Fruit fly (Drosophila melanogaster) whole organism, embryonic: Measurements from ENCODE around the gene CG46304.
A peak's percentile ranks its signal among the peaks of the same experiment; 100 is the strongest.

Source experiments
- Blimp-1 ChIP-seq: fragments of 200-800 bp; sonication (Bioruptor generic); optimal IDR thresholded peaks from 3 replicates; lab custom pipeline; 2018; ENCODE audit warnings: missing biosample characterization, missing genetic modification characterization, mild to moderate bottlenecking, moderate library complexity, missing genetic modification reagents
- CG10209 ChIP-seq: fragments of 200-800 bp; sonication (Bioruptor generic); optimal IDR thresholded peaks from 3 replicates; lab custom pipeline; 2017; ENCODE audit warnings: missing biosample characterization, mild to moderate bottlenecking, missing genetic modification characterization, missing genetic modification reagents
- CG1024 ChIP-seq: fragments of 200-800 bp; sonication (Bioruptor generic); IDR thresholded peaks from 2 replicates; pipeline ENCODE4 v1.3.6; 2022; ENCODE audit warnings: missing biosample characterization, missing genetic modification characterization
- CG10431 ChIP-seq: fragments of 200-800 bp; sonication (Bioruptor generic); optimal IDR thresholded peaks from 3 replicates; lab custom pipeline; 2018; ENCODE audit warnings: missing biosample characterization, mild to moderate bottlenecking, missing genetic modification characterization
- CG10462 ChIP-seq: fragments of 200-800 bp; sonication (Bioruptor generic); optimal IDR thresholded peaks from 2 replicates; lab custom pipeline; 2016; ENCODE audit warnings: missing biosample characterization, missing genetic modification characterization
- CG10959 ChIP-seq: fragments of 200-800 bp; sonication (Bioruptor generic); IDR thresholded peaks from 2 replicates; pipeline ENCODE4 v1.3.6; 2022; ENCODE audit warnings: missing biosample characterization, missing genetic modification characterization
- CG11093 ChIP-seq: fragments of 200-800 bp; sonication (Bioruptor generic); IDR thresholded peaks from 3 replicates; pipeline ENCODE4 v1.3.6; 2022; ENCODE audit warnings: missing biosample characterization, missing genetic modification characterization
- CG11398 ChIP-seq: fragments of 200-800 bp; sonication (Bioruptor generic); optimal IDR thresholded peaks from 2 replicates; lab custom pipeline; 2016; ENCODE audit warnings: missing biosample characterization, missing genetic modification characterization
- CG12071 ChIP-seq: fragments of 200-800 bp; sonication (Bioruptor generic); optimal IDR thresholded peaks from 3 replicates; lab custom pipeline; 2018; ENCODE audit warnings: missing biosample characterization, mild to moderate bottlenecking, missing genetic modification characterization
- CG1233 ChIP-seq: fragments of 200-800 bp; sonication (Bioruptor generic); optimal IDR thresholded peaks from 4 replicates; lab custom pipeline; 2018; ENCODE audit warnings: missing biosample characterization, mild to moderate bottlenecking, missing genetic modification characterization
- CG12659 ChIP-seq: fragments of 200-800 bp; sonication (Bioruptor generic); optimal IDR thresholded peaks from 3 replicates; lab custom pipeline; 2017; ENCODE audit warnings: mild to moderate bottlenecking, missing biosample characterization, missing genetic modification reagents, missing genetic modification characterization
- CG15479 ChIP-seq: fragments of 200-800 bp; sonication (Bioruptor generic); optimal IDR thresholded peaks from 3 replicates; lab custom pipeline; 2019; ENCODE audit warnings: missing biosample characterization, mild to moderate bottlenecking, missing genetic modification characterization, moderate library complexity
- CG17568 ChIP-seq: fragments of 200-800 bp; sonication (Bioruptor generic); optimal IDR thresholded peaks from 2 replicates; lab custom pipeline; 2018; ENCODE audit warnings: missing biosample characterization, mild to moderate bottlenecking, missing genetic modification characterization, moderate library complexity
- CG17802 ChIP-seq: fragments of 200-800 bp; sonication (Bioruptor generic); optimal IDR thresholded peaks from 2 replicates; lab custom pipeline; 2018; ENCODE audit warnings: missing biosample characterization, mild to moderate bottlenecking, missing genetic modification characterization, moderate library complexity
- CG2116 ChIP-seq: fragments of 200-800 bp; sonication (Bioruptor generic); optimal IDR thresholded peaks from 3 replicates; lab custom pipeline; 2018; ENCODE audit warnings: missing biosample characterization, mild to moderate bottlenecking, missing genetic modification characterization
- CG2875 ChIP-seq: fragments of 200-800 bp; sonication (Bioruptor generic); optimal IDR thresholded peaks from 2 replicates; lab custom pipeline; 2017; ENCODE audit warnings: missing biosample characterization, mild to moderate bottlenecking, missing genetic modification characterization, missing genetic modification reagents
- CG32767 ChIP-seq: fragments of 200-800 bp; sonication (Bioruptor generic); IDR thresholded peaks from 2 replicates; pipeline ENCODE4 v1.3.6; 2022; ENCODE audit warnings: missing biosample characterization, missing genetic modification characterization
- CG9727 ChIP-seq: fragments of 200-800 bp; sonication (Bioruptor generic); optimal IDR thresholded peaks from 3 replicates; lab custom pipeline; 2017; ENCODE audit warnings: missing biosample characterization, mild to moderate bottlenecking, missing genetic modification characterization
- D19B ChIP-seq: fragments of 200-800 bp; sonication (Bioruptor generic); optimal IDR thresholded peaks from 2 replicates; lab custom pipeline; 2017; ENCODE audit warnings: missing biosample characterization, mild to moderate bottlenecking, missing genetic modification characterization
- Hr3 ChIP-seq: fragments of 200-800 bp; sonication (Bioruptor generic); optimal IDR thresholded peaks from 3 replicates; lab custom pipeline; 2016; ENCODE audit warnings: missing biosample characterization, missing genetic modification characterization
- Hsf ChIP-seq: fragments of 200-800 bp; sonication (Bioruptor generic); optimal IDR thresholded peaks from 3 replicates; lab custom pipeline; 2016; ENCODE audit warnings: missing biosample characterization, missing genetic modification characterization
- MTF-1 ChIP-seq: fragments of 200-800 bp; sonication (Bioruptor generic); optimal IDR thresholded peaks from 2 replicates; lab custom pipeline; 2018; ENCODE audit warnings: missing biosample characterization, mild to moderate bottlenecking, missing genetic modification characterization, borderline replicate concordance
- NfI ChIP-seq: fragments of 200-800 bp; sonication (Bioruptor generic); optimal IDR thresholded peaks from 3 replicates; lab custom pipeline; 2018; ENCODE audit warnings: missing biosample characterization, mild to moderate bottlenecking, missing genetic modification characterization, moderate library complexity
- Six4 ChIP-seq: fragments of 200-800 bp; sonication (Bioruptor generic); optimal IDR thresholded peaks from 2 replicates; lab custom pipeline; 2016; ENCODE audit warnings: missing biosample characterization, missing genetic modification characterization
- YL-1 ChIP-seq: fragments of 200-800 bp; sonication (Bioruptor generic); optimal IDR thresholded peaks from 3 replicates; lab custom pipeline; 2017; ENCODE audit warnings: missing biosample characterization, mild to moderate bottlenecking, missing genetic modification characterization
- ara ChIP-seq: fragments of 200-800 bp; sonication (Bioruptor generic); IDR thresholded peaks from 2 replicates; pipeline ENCODE4 v1.3.6; 2022; ENCODE audit warnings: missing biosample characterization, missing genetic modification characterization
- bowl ChIP-seq: fragments of 200-800 bp; sonication (Bioruptor generic); IDR thresholded peaks from 2 replicates; pipeline ENCODE4 v1.3.6; 2022; ENCODE audit warnings: missing biosample characterization, missing genetic modification characterization
- chif ChIP-seq, 2 experiments: fragments of 200-800 bp; sonication (Bioruptor generic); optimal IDR thresholded peaks; 3 replicates each; lab custom pipeline; 2016; ENCODE audit warnings: missing biosample characterization in 2 of 2, missing genetic modification characterization in 2 of 2
- chinmo ChIP-seq: fragments of 200-800 bp; sonication (Bioruptor generic); IDR thresholded peaks from 4 replicates; pipeline ENCODE4 v1.3.6; 2022; ENCODE audit warnings: missing biosample characterization, missing genetic modification characterization; ENCODE audit not compliant: partially characterized antibody
- emc ChIP-seq: fragments of 200-800 bp; sonication (Bioruptor generic); optimal IDR thresholded peaks from 2 replicates; lab custom pipeline; 2016; ENCODE audit warnings: missing biosample characterization, missing genetic modification characterization
- ewg ChIP-seq: fragments of 200-800 bp; sonication (Bioruptor generic); optimal IDR thresholded peaks from 3 replicates; lab custom pipeline; 2017; ENCODE audit warnings: mild to moderate bottlenecking, missing biosample characterization, missing genetic modification reagents, missing genetic modification characterization
- gsb ChIP-seq: fragments of 200-800 bp; sonication (Bioruptor generic); IDR thresholded peaks from 2 replicates; pipeline ENCODE4 v1.3.6; 2022; ENCODE audit warnings: missing biosample characterization, missing genetic modification characterization
- gsb-n ChIP-seq: fragments of 200-800 bp; sonication (Bioruptor generic); optimal IDR thresholded peaks from 3 replicates; lab custom pipeline; 2018; ENCODE audit warnings: missing biosample characterization, mild to moderate bottlenecking, missing genetic modification characterization
- h ChIP-seq: fragments of >200 bp; optimal IDR thresholded peaks from 2 replicates; lab custom pipeline; 2017
- hb ChIP-seq: fragments of 200-800 bp; sonication (Bioruptor generic); IDR thresholded peaks from 3 replicates; pipeline ENCODE4 v1.3.6; 2022; ENCODE audit warnings: missing biosample characterization, missing genetic modification characterization; ENCODE audit not compliant: partially characterized antibody
- lbe ChIP-seq: fragments of 200-800 bp; sonication (Bioruptor generic); optimal IDR thresholded peaks from 2 replicates; lab custom pipeline; 2016; ENCODE audit warnings: missing biosample characterization, mild to moderate bottlenecking, missing genetic modification characterization
- lilli ChIP-seq: fragments of 200-800 bp; sonication (Bioruptor generic); optimal IDR thresholded peaks from 3 replicates; lab custom pipeline; 2016; ENCODE audit warnings: missing biosample characterization, missing genetic modification characterization
- odd ChIP-seq: fragments of 200-800 bp; sonication (Bioruptor generic); optimal IDR thresholded peaks from 2 replicates; lab custom pipeline; 2017; ENCODE audit warnings: missing biosample characterization, mild to moderate bottlenecking, missing genetic modification characterization
- pzg ChIP-seq: fragments of 200-800 bp; sonication (Bioruptor generic); optimal IDR thresholded peaks from 3 replicates; lab custom pipeline; 2018; ENCODE audit warnings: missing biosample characterization, mild to moderate bottlenecking, missing genetic modification characterization, moderate library complexity
- salm ChIP-seq: fragments of 200-800 bp; sonication (Bioruptor generic); optimal IDR thresholded peaks from 2 replicates; lab custom pipeline; 2018; ENCODE audit warnings: missing biosample characterization, mild to moderate bottlenecking, missing genetic modification characterization
- sc ChIP-seq, 3 experiments: fragments of >200 bp in 2 of 3; fragments of 200-800 bp in 1 of 3; sonication (Bioruptor generic) in 1 of 3; optimal IDR thresholded peaks; 2 replicates in 2 of 3; 3 replicates in 1 of 3; lab custom pipeline; 2017; ENCODE audit warnings: mild to moderate bottlenecking in 1 of 3, missing biosample characterization in 1 of 3, missing genetic modification characterization in 1 of 3, missing genetic modification reagents in 1 of 3
- schlank ChIP-seq: fragments of 200-800 bp; sonication (Bioruptor generic); optimal IDR thresholded peaks from 2 replicates; lab custom pipeline; 2018; ENCODE audit warnings: missing biosample characterization, mild to moderate bottlenecking, missing genetic modification characterization
- scrt ChIP-seq: fragments of 200-800 bp; sonication (Bioruptor generic); optimal IDR thresholded peaks from 2 replicates; lab custom pipeline; 2018; ENCODE audit warnings: missing biosample characterization, mild to moderate bottlenecking, missing genetic modification characterization, moderate library complexity
- slou ChIP-seq: fragments of 200-800 bp; sonication (Bioruptor generic); optimal IDR thresholded peaks from 3 replicates; lab custom pipeline; 2016; ENCODE audit warnings: missing biosample characterization, missing genetic modification characterization
- ssp ChIP-seq: fragments of 200-800 bp; sonication (Bioruptor generic); IDR thresholded peaks from 2 replicates; pipeline ENCODE4 v1.3.6; 2022; ENCODE audit warnings: missing biosample characterization, missing genetic modification characterization
- tin ChIP-seq: fragments of 200-800 bp; sonication (Bioruptor generic); optimal IDR thresholded peaks from 3 replicates; lab custom pipeline; 2016; ENCODE audit warnings: missing biosample characterization, missing genetic modification characterization
- tna ChIP-seq: fragments of 200-800 bp; sonication (Bioruptor generic); IDR thresholded peaks from 2 replicates; pipeline ENCODE4 v1.3.6; 2022; ENCODE audit warnings: missing biosample characterization, missing genetic modification characterization; ENCODE audit not compliant: partially characterized antibody
- trem ChIP-seq: fragments of 200-800 bp; optimal IDR thresholded peaks from 3 replicates; lab custom pipeline; 2019; ENCODE audit warnings: missing biosample characterization, mild to moderate bottlenecking, missing genetic modification characterization, moderate library complexity
- ttk ChIP-seq: fragments of 200-800 bp; sonication (Bioruptor generic); IDR thresholded peaks from 2 replicates; pipeline ENCODE4 v2.1.2; 2022; ENCODE audit warnings: missing biosample characterization, missing genetic modification characterization

Gene CG46304

DNA sequence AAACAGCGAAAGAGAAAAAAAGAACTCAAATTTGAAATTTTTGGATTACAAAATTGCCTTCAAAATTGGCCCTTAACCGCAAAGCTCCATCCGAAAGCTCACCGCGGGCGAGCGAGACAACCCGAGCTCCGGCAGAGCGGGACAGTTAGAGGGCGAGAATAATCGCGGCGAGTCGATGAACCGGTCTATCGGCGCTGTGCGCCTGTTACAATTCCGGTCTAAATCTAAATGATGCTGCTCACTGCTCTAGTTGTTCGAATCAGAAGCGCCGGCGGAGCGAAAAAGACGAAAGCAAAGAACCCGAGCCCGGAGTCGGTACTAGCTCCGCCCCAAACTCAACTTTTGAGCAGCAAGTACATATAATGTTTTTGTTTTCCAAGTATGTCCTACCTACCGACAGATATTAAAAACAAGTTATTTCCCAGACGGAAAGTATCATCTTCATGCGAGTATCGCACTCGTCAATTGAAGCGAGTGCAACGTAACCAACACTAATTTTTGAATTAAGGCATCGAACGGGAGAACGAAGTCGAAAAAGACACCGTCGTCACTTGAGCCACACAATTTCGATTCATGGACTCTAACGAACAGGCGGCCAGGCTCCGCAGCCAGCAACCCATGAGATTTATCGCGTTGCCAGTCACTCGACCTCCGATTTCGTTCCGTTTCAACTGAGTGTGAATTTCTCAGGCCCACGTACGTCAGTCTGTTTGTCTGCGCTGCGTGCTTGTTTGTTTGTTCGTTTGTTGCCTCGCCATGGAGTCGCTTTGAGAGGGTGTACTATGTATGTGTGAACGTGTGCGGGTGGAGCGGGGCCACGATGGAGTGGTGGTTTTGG lies 1.7 kb upstream of the CG46304 start (continued):
- TF ChIP-seq CG11093 (GFP tag; lab: Robert Waterston, UW), result no peak
- peak; percentile 61 for TF ChIP-seq pzg (GFP tag; lab: Kevin White, UChicago)
- TF ChIP-seq sc (optimal IDR thresholded peaks at IDR 0.05; lab: Kevin White, UChicago), result no peak
- TF ChIP-seq sc (GFP tag; optimal IDR thresholded peaks at IDR 0.05; lab: Kevin White, UChicago), result no peak
- no peak for TF ChIP-seq ara
- TF ChIP-seq gsb (GFP tag; lab: Robert Waterston, UW), result no peak
- no peak for TF ChIP-seq CG10462
- TF ChIP-seq CG10431 (GFP tag; lab: Kevin White, UChicago), result no peak
- TF ChIP-seq Hr3 (GFP tag; lab: Kevin White, UChicago), result no peak
- peak; percentile 14 for TF ChIP-seq CG17568 (GFP tag; lab: Kevin White, UChicago)
- no peak for TF ChIP-seq schlank (tag; lab: Kevin White, UChicago)
- no peak for TF ChIP-seq Blimp-1 (GFP tag; lab: Kevin White, UChicago)
- TF ChIP-seq ssp (GFP tag; lab: Robert Waterston, UW), result no peak
- no peak for TF ChIP-seq chinmo (GFP tag; lab: Robert Waterston, UW)
- no peak for TF ChIP-seq CG15479 (GFP tag; lab: Kevin White, UChicago)
- peak; percentile 93 for TF ChIP-seq CG2116 (GFP tag; lab: Kevin White, UChicago)
- TF ChIP-seq CG12659 (GFP tag; lab: Kevin White, UChicago), result peak; percentile 52
- TF ChIP-seq ttk (GFP tag; lab: Robert Waterston, UW), result no peak
- TF ChIP-seq lilli (GFP tag; lab: Kevin White, UChicago), result no peak
- no peak for TF ChIP-seq chif (GFP tag; optimal IDR thresholded peaks at IDR 0.05; lab: Kevin White, UChicago)
- no peak for TF ChIP-seq CG10209 (GFP tag; lab: Kevin White, UChicago)
- TF ChIP-seq hb, result no peak
- no peak for TF ChIP-seq h (lab: Kevin White, UChicago)
- TF ChIP-seq trem (tag; lab: Kevin White, UChicago), result no peak
- no peak for TF ChIP-seq Hsf (GFP tag; lab: Kevin White, UChicago)
- peak; percentile 74 for TF ChIP-seq gsb-n
- no peak for TF ChIP-seq tna (GFP tag; lab: Robert Waterston, UW)
- peak; percentile 4 for TF ChIP-seq Six4
- peak; percentile 39 for TF ChIP-seq lbe
- no peak for TF ChIP-seq MTF-1
- no peak for TF ChIP-seq YL-1 (GFP tag; lab: Kevin White, UChicago)
- no peak for TF ChIP-seq CG17802 (tag; lab: Kevin White, UChicago)
- TF ChIP-seq CG2875 (GFP tag; lab: Kevin White, UChicago), result no peak
- no peak for TF ChIP-seq CG1024 (GFP tag; lab: Robert Waterston, UW)
- TF ChIP-seq ewg, result no peak
- TF ChIP-seq CG12071, result no peak
- TF ChIP-seq NfI, result peak; percentile 23
- TF ChIP-seq odd, result peak; percentile 4
- no peak for TF ChIP-seq slou (GFP tag; lab: Kevin White, UChicago)
- TF ChIP-seq emc (GFP tag; lab: Kevin White, UChicago), result no peak
- TF ChIP-seq CG32767 (GFP tag; lab: Robert Waterston, UW), result no peak
- no peak for TF ChIP-seq scrt (GFP tag; lab: Kevin White, UChicago)
- TF ChIP-seq CG10959 (GFP tag; lab: Robert Waterston, UW), result no peak
- peak; percentile 11 for TF ChIP-seq salm (tag; lab: Kevin White, UChicago)
- TF ChIP-seq tin (GFP tag; lab: Kevin White, UChicago), result no peak
- TF ChIP-seq D19B, result no peak
- TF ChIP-seq CG1233, result no peak
- TF ChIP-seq CG11398 (GFP tag; lab: Kevin White, UChicago), result no peak
- TF ChIP-seq bowl (GFP tag; lab: Robert Waterston, UW), result no peak
- no peak for TF ChIP-seq CG9727
